Worm (Caenorhabditis elegans) whole organism, mixed stage, embryonic: ENCODE measurements around the gene srt-69.

Experiments
- blmp-1 ChIP-seq: fragments of 150-350 bp; optimal IDR thresholded peaks from 2 replicates; lab custom pipeline; 2014; ENCODE audit warnings: missing biosample characterization, missing genetic modification characterization
- ceh-39 ChIP-seq: fragments of 150-350 bp; optimal IDR thresholded peaks from 2 replicates; lab custom pipeline; 2014; ENCODE audit warnings: missing biosample characterization, missing genetic modification characterization
- elt-1 ChIP-seq: sonication (generic microtip); optimal IDR thresholded peaks from 2 replicates; lab custom pipeline; 2017; ENCODE audit warnings: missing genetic modification characterization, mild to moderate bottlenecking, missing compliant biosample characterization, antibody characterized with exemption, moderate library complexity, borderline replicate concordance; ENCODE audit not compliant: insufficient read depth
- ham-2 ChIP-seq: fragments of 200-800 bp; sonication (Bioruptor generic); optimal IDR thresholded peaks from 2 replicates; lab custom pipeline; 2018; ENCODE audit warnings: mild to moderate bottlenecking, missing genetic modification characterization, missing compliant biosample characterization
- lsy-2 ChIP-seq: fragments of 150-350 bp; optimal IDR thresholded peaks from 2 replicates; lab custom pipeline; 2014; ENCODE audit warnings: missing biosample characterization, missing genetic modification characterization
- nhr-28 ChIP-seq: fragments of 150-350 bp; optimal IDR thresholded peaks from 2 replicates; lab custom pipeline; 2014; ENCODE audit warnings: missing biosample characterization, missing genetic modification characterization
- nhr-76 ChIP-seq: sonication (generic microtip); optimal IDR thresholded peaks from 2 replicates; lab custom pipeline; 2017; ENCODE audit warnings: missing biosample characterization, missing genetic modification characterization
- pha-4 ChIP-seq: fragments of 150-350 bp; optimal IDR thresholded peaks from 2 replicates; lab custom pipeline; 2018; ENCODE audit warnings: missing biosample characterization, missing genetic modification reagents, missing genetic modification characterization
- sem-2 ChIP-seq: fragments of 200-800 bp; sonication (Bioruptor generic); optimal IDR thresholded peaks from 2 replicates; lab custom pipeline; 2018; ENCODE audit warnings: mild to moderate bottlenecking, missing genetic modification characterization, missing compliant biosample characterization
- snpc-4 ChIP-seq: fragments of 150-350 bp; optimal IDR thresholded peaks from 2 replicates; lab custom pipeline; 2014; ENCODE audit warnings: missing biosample characterization, missing genetic modification characterization
- unc-62 ChIP-seq: fragments of 150-350 bp; optimal IDR thresholded peaks from 2 replicates; lab custom pipeline; 2014; ENCODE audit warnings: missing biosample characterization, missing genetic modification reagents, missing genetic modification characterization
- zip-8 ChIP-seq: fragments of 150-350 bp; optimal IDR thresholded peaks from 2 replicates; lab custom pipeline; 2014; ENCODE audit warnings: missing biosample characterization, missing genetic modification characterization

- TF ChIP-seq ceh-39 (tag; lab: Kevin White, UChicago) (no peak), unc-62 (no peak), lsy-2 (tag; lab: Kevin White, UChicago) (no peak), snpc-4 (tag; lab: Kevin White, UChicago) (no peak), sem-2 (no peak), blmp-1 (tag; lab: Kevin White, UChicago) (no peak), nhr-76 (tag; lab: Kevin White, UChicago) (no peak), pha-4 (tag; lab: Kevin White, UChicago) (no peak), ham-2 (GFP tag; lab: Kevin White, UChicago) (no peak), nhr-28 (no peak), elt-1 (no peak), zip-8 (tag; lab: Kevin White, UChicago) (no peak)
These were observed 6.6 kb upstream of the srt-69 start for ce11 chrV:5272034-5272433.
